Worm (Caenorhabditis elegans) whole organism, L4 larva: ENCODE measurements around the gene irld-6.

Source experiments
- F10B5.3 ChIP-seq: sonication (generic microtip); optimal IDR thresholded peaks from 2 replicates; lab custom pipeline; 2016; ENCODE audit warnings: mild to moderate bottlenecking, missing genetic modification characterization, missing compliant biosample characterization
- F49E8.2 ChIP-seq: sonication (generic microtip); optimal IDR thresholded peaks from 2 replicates; lab custom pipeline; 2016; ENCODE audit warnings: missing compliant biosample characterization, mild to moderate bottlenecking, missing genetic modification characterization, borderline replicate concordance
- T26A8.4 ChIP-seq: fragments of 200-800 bp; sonication (Bioruptor generic); IDR thresholded peaks from 2 replicates; pipeline ENCODE4 v1.3.6; 2022; ENCODE audit warnings: missing genetic modification characterization, missing compliant biosample characterization
- Y105C5A.15 ChIP-seq: fragments of 200-800 bp; sonication (Bioruptor generic); IDR thresholded peaks from 2 replicates; pipeline ENCODE4 v1.3.6; 2022; ENCODE audit warnings: missing genetic modification characterization, missing compliant biosample characterization
- Y48G9A.11 ChIP-seq: fragments of 200-800 bp; sonication (Bioruptor generic); IDR thresholded peaks from 2 replicates; pipeline ENCODE4 v1.3.6; 2022; ENCODE audit warnings: missing genetic modification reagents, missing genetic modification characterization, missing compliant biosample characterization
- ZK546.5 ChIP-seq, 2 experiments: sonication (generic microtip); optimal IDR thresholded peaks; 2 replicates each; lab custom pipeline; 2017; ENCODE audit warnings: missing biosample characterization in 2 of 2, missing genetic modification characterization in 2 of 2
- aly-2 ChIP-seq: sonication (generic microtip); optimal IDR thresholded peaks from 2 replicates; lab custom pipeline; 2018; ENCODE audit warnings: missing biosample characterization, missing genetic modification characterization
- ceh-32 ChIP-seq: sonication (generic microtip); optimal IDR thresholded peaks from 2 replicates; lab custom pipeline; 2016; ENCODE audit warnings: mild to moderate bottlenecking, missing genetic modification characterization, missing compliant biosample characterization; ENCODE audit not compliant: poor library complexity
- ceh-44 ChIP-seq: fragments of 200-800 bp; sonication (Bioruptor generic); IDR thresholded peaks from 2 replicates; pipeline ENCODE4 v1.3.6; 2022; ENCODE audit warnings: missing genetic modification reagents, missing genetic modification characterization, missing compliant biosample characterization
- ceh-62 ChIP-seq: sonication (generic microtip); optimal IDR thresholded peaks from 2 replicates; lab custom pipeline; 2017; ENCODE audit warnings: missing biosample characterization, missing genetic modification characterization
- cey-2 ChIP-seq: sonication (generic microtip); optimal IDR thresholded peaks from 3 replicates; lab custom pipeline; 2017; ENCODE audit warnings: missing genetic modification characterization, mild to moderate bottlenecking, missing compliant biosample characterization, antibody characterized with exemption, borderline replicate concordance; ENCODE audit not compliant: insufficient read depth
- daf-16 ChIP-seq, 3 experiments: sonication (generic microtip); optimal IDR thresholded peaks; 2 replicates each; lab custom pipeline; 2016 to 2017; ENCODE audit warnings: missing genetic modification characterization in 3 of 3, missing genetic modification reagents in 3 of 3, mild to moderate bottlenecking in 2 of 3, missing compliant biosample characterization in 2 of 3, missing biosample characterization in 1 of 3, moderate library complexity in 1 of 3
- daf-8 ChIP-seq: fragments of 200-800 bp; sonication (Bioruptor generic); IDR thresholded peaks from 2 replicates; pipeline ENCODE4 v1.3.6; 2022; ENCODE audit warnings: missing genetic modification characterization, missing compliant biosample characterization
- dmd-8 ChIP-seq: fragments of 200-800 bp; sonication (Bioruptor generic); IDR thresholded peaks from 2 replicates; pipeline ENCODE4 v1.3.6; 2022; ENCODE audit warnings: missing genetic modification characterization, missing compliant biosample characterization
- dmd-9 ChIP-seq: fragments of 200-800 bp; sonication (Bioruptor generic); IDR thresholded peaks from 2 replicates; pipeline ENCODE4 v1.3.6; 2022; ENCODE audit warnings: missing genetic modification reagents, missing genetic modification characterization, missing compliant biosample characterization
- dpl-1 ChIP-seq: fragments of 150-350 bp; optimal IDR thresholded peaks from 2 replicates; lab custom pipeline; 2014; ENCODE audit warnings: missing biosample characterization, missing genetic modification reagents, missing genetic modification characterization
- dve-1 ChIP-seq: sonication (generic microtip); optimal IDR thresholded peaks from 2 replicates; lab custom pipeline; 2017; ENCODE audit warnings: antibody characterized with exemption, mild to moderate bottlenecking, missing genetic modification characterization, missing compliant biosample characterization; ENCODE audit not compliant: insufficient read depth
- egl-27 ChIP-seq: sonication (generic microtip); optimal IDR thresholded peaks from 3 replicates; lab custom pipeline; 2017; ENCODE audit warnings: missing biosample characterization, missing genetic modification reagents, missing genetic modification characterization
- egl-43 ChIP-seq: fragments of 200-800 bp; sonication (Bioruptor generic); IDR thresholded peaks from 2 replicates; pipeline ENCODE4 v1.3.6; 2022; ENCODE audit warnings: missing genetic modification reagents, missing genetic modification characterization, missing compliant biosample characterization
- fos-1 ChIP-seq: fragments of 150-350 bp; optimal IDR thresholded peaks from 2 replicates; lab custom pipeline; 2014; ENCODE audit warnings: missing biosample characterization, missing genetic modification characterization
- gei-8 ChIP-seq: fragments of 200-800 bp; sonication (Bioruptor generic); optimal IDR thresholded peaks from 2 replicates; lab custom pipeline; 2018; ENCODE audit warnings: mild to moderate bottlenecking, missing genetic modification characterization, missing compliant biosample characterization
- hlh-11 ChIP-seq: fragments of 200-800 bp; sonication (Bioruptor generic); optimal IDR thresholded peaks from 2 replicates; lab custom pipeline; 2018; ENCODE audit warnings: mild to moderate bottlenecking, missing genetic modification characterization, missing compliant biosample characterization
- hlh-30 ChIP-seq: sonication (generic microtip); optimal IDR thresholded peaks from 2 replicates; lab custom pipeline; 2017; ENCODE audit warnings: antibody characterized with exemption, mild to moderate bottlenecking, missing genetic modification characterization, missing compliant biosample characterization; ENCODE audit not compliant: insufficient read depth
- jun-1 ChIP-seq: fragments of 150-350 bp; optimal IDR thresholded peaks from 2 replicates; lab custom pipeline; 2014; ENCODE audit warnings: missing biosample characterization, missing genetic modification reagents, missing genetic modification characterization
- lin-13 ChIP-seq: fragments of 150-350 bp; optimal IDR thresholded peaks from 2 replicates; lab custom pipeline; 2014; ENCODE audit warnings: missing biosample characterization, missing genetic modification reagents, missing genetic modification characterization
- lin-29 ChIP-seq: fragments of 200-800 bp; sonication (Bioruptor generic); IDR thresholded peaks from 2 replicates; pipeline ENCODE4 v1.3.6; 2022; ENCODE audit warnings: missing genetic modification reagents, missing genetic modification characterization, missing compliant biosample characterization
- lin-38 ChIP-seq: fragments of 200-800 bp; sonication (Bioruptor generic); IDR thresholded peaks from 2 replicates; pipeline ENCODE4 v1.3.6; 2022; ENCODE audit warnings: missing genetic modification reagents, missing genetic modification characterization, missing compliant biosample characterization
- madf-5 ChIP-seq, 2 experiments: fragments of 200-800 bp; sonication (Bioruptor generic); IDR thresholded peaks; 2 replicates each; pipeline ENCODE4 v1.3.6; 2022; ENCODE audit warnings: missing compliant biosample characterization in 2 of 2, missing genetic modification characterization in 2 of 2
- mdl-1 ChIP-seq, 2 experiments: fragments of 150-350 bp in 1 of 2; sonication (generic microtip) in 1 of 2; optimal IDR thresholded peaks; 2 replicates each; lab custom pipeline; 2014 to 2017; ENCODE audit warnings: missing biosample characterization in 2 of 2, missing genetic modification characterization in 2 of 2
- mdt-29 ChIP-seq: fragments of 200-800 bp; sonication (Bioruptor generic); IDR thresholded peaks from 2 replicates; pipeline ENCODE4 v1.3.6; 2022; ENCODE audit warnings: missing genetic modification reagents, missing genetic modification characterization, missing compliant biosample characterization
- mep-1 ChIP-seq: fragments of 150-350 bp; sonication (generic microtip); optimal IDR thresholded peaks from 3 replicates; lab custom pipeline; 2014; ENCODE audit warnings: missing biosample characterization, missing genetic modification characterization
- mes-2 ChIP-seq: sonication (generic microtip); optimal IDR thresholded peaks from 2 replicates; lab custom pipeline; 2016; ENCODE audit warnings: missing genotype, mild to moderate bottlenecking, missing genetic modification characterization, missing compliant biosample characterization; ENCODE audit not compliant: poor library complexity, severe bottlenecking
- nhr-102 ChIP-seq: sonication (generic microtip); optimal IDR thresholded peaks from 2 replicates; lab custom pipeline; 2016; ENCODE audit warnings: mild to moderate bottlenecking, missing genetic modification characterization, moderate library complexity, missing compliant biosample characterization
- nhr-11 ChIP-seq: fragments of 150-350 bp; optimal IDR thresholded peaks from 2 replicates; lab custom pipeline; 2014; ENCODE audit warnings: missing biosample characterization, missing genetic modification characterization
- nhr-237 ChIP-seq: sonication (generic microtip); optimal IDR thresholded peaks from 2 replicates; lab custom pipeline; 2017; ENCODE audit warnings: missing biosample characterization, missing genetic modification characterization
- nhr-28 ChIP-seq: fragments of 150-350 bp; optimal IDR thresholded peaks from 2 replicates; lab custom pipeline; 2014; ENCODE audit warnings: missing biosample characterization, missing genetic modification characterization
- nhr-48 ChIP-seq: sonication (generic microtip); optimal IDR thresholded peaks from 2 replicates; lab custom pipeline; 2016; ENCODE audit warnings: mild to moderate bottlenecking, missing genetic modification characterization, missing compliant biosample characterization
- nhr-6 ChIP-seq: fragments of 150-350 bp; optimal IDR thresholded peaks from 2 replicates; lab custom pipeline; 2014; ENCODE audit warnings: missing biosample characterization, missing genetic modification characterization
- nhr-76 ChIP-seq: fragments of 150-350 bp; optimal IDR thresholded peaks from 2 replicates; lab custom pipeline; 2014; ENCODE audit warnings: missing biosample characterization, missing genetic modification characterization
- nhr-77 ChIP-seq: fragments of 150-350 bp; optimal IDR thresholded peaks from 2 replicates; lab custom pipeline; 2014; ENCODE audit warnings: missing biosample characterization, missing genetic modification characterization
- rbr-2 ChIP-seq: sonication (generic microtip); optimal IDR thresholded peaks from 2 replicates; lab custom pipeline; 2016; ENCODE audit warnings: missing genotype, missing genetic modification characterization, missing compliant biosample characterization
- sdz-12 ChIP-seq: fragments of 200-800 bp; sonication (Bioruptor generic); optimal IDR thresholded peaks from 2 replicates; lab custom pipeline; 2018; ENCODE audit warnings: mild to moderate bottlenecking, missing genetic modification characterization, missing compliant biosample characterization
- skn-1 ChIP-seq: fragments of 150-350 bp; optimal IDR thresholded peaks from 2 replicates; lab custom pipeline; 2014; ENCODE audit warnings: missing biosample characterization, missing genetic modification characterization
- unc-130 ChIP-seq: sonication (generic microtip); optimal IDR thresholded peaks from 2 replicates; lab custom pipeline; 2016; ENCODE audit warnings: missing genetic modification reagents, missing genetic modification characterization, missing compliant biosample characterization
- unc-39 ChIP-seq: sonication (generic microtip); optimal IDR thresholded peaks from 2 replicates; lab custom pipeline; 2017; ENCODE audit warnings: missing biosample characterization, missing genetic modification characterization
- vab-7 ChIP-seq: fragments of 200-800 bp; sonication (Bioruptor generic); IDR thresholded peaks from 2 replicates; pipeline ENCODE4 v1.3.6; 2022; ENCODE audit warnings: missing genetic modification reagents, missing genetic modification characterization, missing compliant biosample characterization
- zip-2 ChIP-seq: fragments of 150-350 bp; optimal IDR thresholded peaks from 2 replicates; lab custom pipeline; 2014; ENCODE audit warnings: missing biosample characterization, missing genetic modification characterization
- ztf-11 ChIP-seq: fragments of 150-350 bp; optimal IDR thresholded peaks from 2 replicates; lab custom pipeline; 2014; ENCODE audit warnings: missing biosample characterization, missing genetic modification characterization

The irld-6 gene

DNA sequence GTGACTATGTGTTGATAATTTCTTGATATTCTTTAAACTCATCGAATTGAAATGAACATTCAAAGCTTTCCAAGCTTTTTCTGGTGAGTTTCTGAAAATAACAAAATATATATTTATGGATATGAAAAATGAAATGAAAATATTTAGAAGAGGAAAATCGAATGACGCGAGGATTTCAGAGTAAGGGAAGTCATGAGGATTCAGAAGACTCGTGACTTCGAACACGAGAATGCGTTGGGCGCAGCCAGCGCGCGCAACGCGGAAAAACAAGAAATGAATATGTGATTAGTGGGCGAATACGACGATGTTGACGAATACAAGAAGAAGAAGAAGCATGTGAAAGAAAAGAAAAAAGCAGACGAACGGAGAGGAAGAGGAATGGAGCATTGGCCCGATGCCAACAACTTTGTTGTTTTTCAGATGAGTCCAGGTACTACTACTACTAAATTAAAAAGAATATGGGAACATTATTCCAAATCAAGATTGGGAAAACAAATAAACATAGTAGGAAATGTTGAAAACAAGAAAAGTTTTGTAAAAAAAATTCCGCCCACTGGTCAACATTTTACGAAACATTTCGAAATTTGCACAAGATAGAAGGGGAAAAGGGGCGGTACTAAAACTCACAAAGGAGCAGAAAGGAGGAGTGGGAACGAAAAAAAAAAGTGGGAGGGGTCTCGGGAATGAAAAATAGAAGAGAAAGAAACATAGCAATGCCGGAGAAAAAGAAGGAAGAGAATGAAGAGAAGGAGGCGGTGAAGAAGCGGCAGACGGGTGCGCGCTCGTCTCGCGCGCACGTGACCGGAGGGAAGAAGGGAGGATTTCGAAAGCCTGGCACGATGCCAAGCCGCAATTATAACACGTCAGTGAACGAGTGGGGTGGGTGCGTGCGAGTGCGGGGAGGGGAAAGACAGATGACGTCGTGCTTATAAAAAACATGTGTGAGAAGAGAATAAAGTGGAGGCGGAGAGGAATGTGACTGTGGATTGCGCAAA is 41.1 kb downstream of the irld-6 start (continued):
- TF ChIP-seq lin-29 (GFP tag; lab: Robert Waterston, UW) (peak; percentile 87), nhr-28 (tag; lab: Kevin White, UChicago) (peak; percentile 32), jun-1 (tag; lab: Kevin White, UChicago) (peak; percentile 31), dve-1 (peak; percentile 91), lin-13 (GFP tag; lab: Kevin White, UChicago) (peak; percentile 46), mdt-29 (peak; percentile 69), daf-16 (GFP tag; optimal IDR thresholded peaks at IDR 0.05; lab: Kevin White, UChicago) (peak in 1 of 2 experiments; percentile 39), daf-16 (tag; optimal IDR thresholded peaks at IDR 0.05; lab: Kevin White, UChicago) (no peak), ceh-62 (no peak), nhr-76 (tag; lab: Kevin White, UChicago) (no peak), hlh-11 (peak; percentile 99), mdl-1 (tag; optimal IDR thresholded peaks at IDR 0.05; lab: Kevin White, UChicago) (peak; percentile 97 to 98), nhr-102 (tag; lab: Kevin White, UChicago) (peak; percentile 56), ceh-32 (tag; lab: Kevin White, UChicago) (peak; percentile 71), zip-2 (tag; lab: Kevin White, UChicago) (peak; percentile 47), dmd-8 (no peak; the same call in 1 of the 2 replicates), dpl-1 (peak; percentile 63), hlh-30 (tag; lab: Kevin White, UChicago) (peak; percentile 98), unc-39 (no peak), daf-8 (no peak), nhr-6 (no peak), ceh-44 (GFP tag; lab: Robert Waterston, UW) (no peak), vab-7 (GFP tag; lab: Robert Waterston, UW) (peak; percentile 90), dmd-9 (GFP tag; lab: Robert Waterston, UW) (peak; percentile 73; the same call in 1 of the 2 replicates), nhr-77 (tag; lab: Kevin White, UChicago) (peak; percentile 77), gei-8 (GFP tag; lab: Kevin White, UChicago) (peak; percentile 87), sdz-12 (GFP tag; lab: Kevin White, UChicago) (no peak), aly-2 (tag; lab: Kevin White, UChicago) (no peak), nhr-48 (tag; lab: Kevin White, UChicago) (peak; percentile 96), cey-2 (tag; lab: Kevin White, UChicago) (no peak), ZK546.5 (tag; optimal IDR thresholded peaks at IDR 0.05; lab: Kevin White, UChicago) (no peak), fos-1 (tag; lab: Kevin White, UChicago) (no peak), ztf-11 (tag; lab: Kevin White, UChicago) (no peak), nhr-11 (peak; percentile 90), mep-1 (peak; percentile 95), lin-38 (GFP tag; lab: Robert Waterston, UW) (peak; percentile 71), F49E8.2 (tag; lab: Kevin White, UChicago) (no peak), madf-5 (GFP tag; IDR thresholded peaks at IDR 0.05; lab: Robert Waterston, UW) (no peak), skn-1 (tag; lab: Kevin White, UChicago) (no peak), Y105C5A.15 (GFP tag; lab: Robert Waterston, UW) (no peak), nhr-237 (tag; lab: Kevin White, UChicago) (no peak), egl-43 (GFP tag; lab: Robert Waterston, UW) (peak; percentile 97), mes-2 (tag; lab: Kevin White, UChicago) (peak; percentile 44), T26A8.4 (GFP tag; lab: Robert Waterston, UW) (peak; percentile 94), rbr-2 (tag; lab: Kevin White, UChicago) (peak; percentile 79), egl-27 (tag; lab: Kevin White, UChicago) (no peak), unc-130 (GFP tag; lab: Kevin White, UChicago) (no peak), F10B5.3 (no peak), Y48G9A.11 (GFP tag; lab: Robert Waterston, UW) (no peak)
